Fruit fly (Drosophila melanogaster) ovary, adult (tissue): ENCODE results near the gene CG13038.

Source experiments
- CG17801 ChIP-seq: fragments of 200-800 bp; optimal IDR thresholded peaks from 2 replicates; lab custom pipeline; 2019; ENCODE audit warnings: missing biosample characterization, mild to moderate bottlenecking, missing genetic modification characterization, moderate library complexity; ENCODE audit not compliant: partially characterized antibody

The CG13038 gene

DNA sequence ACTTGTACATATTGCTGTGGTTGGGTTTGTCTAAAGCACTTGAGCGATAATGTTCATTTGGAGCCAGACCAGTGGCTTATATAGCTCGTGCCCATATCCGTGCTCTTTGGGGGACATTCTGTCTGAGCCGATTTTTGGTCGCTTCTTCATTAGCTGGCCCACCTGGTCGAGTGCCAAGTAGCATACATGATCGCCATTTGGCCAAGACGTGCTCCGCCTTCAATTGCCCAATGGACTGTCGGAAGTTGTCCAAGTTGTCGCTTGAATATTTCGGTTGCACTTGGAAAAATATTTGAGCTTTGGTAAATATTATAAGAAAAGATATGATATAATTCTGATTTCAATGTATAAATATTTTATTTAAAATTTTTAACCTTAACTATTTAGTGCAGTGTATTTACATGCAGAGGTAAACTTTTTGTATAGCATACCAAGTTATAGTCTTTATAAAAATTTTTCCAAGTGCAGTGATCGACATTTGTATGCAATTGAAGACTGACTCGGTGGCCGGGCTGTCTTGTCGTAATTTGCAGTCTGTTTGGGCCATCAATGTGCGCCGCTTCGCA, 42.3 kb downstream of the CG13038 start, which contains the start of gene CG13047:
CG13047 (minus strand) TSS at position 51 of the 566 bp plus-strand sequence.
- TF ChIP-seq CG17801 (GFP tag; lab: Kevin White, UChicago): no peak

DNA sequence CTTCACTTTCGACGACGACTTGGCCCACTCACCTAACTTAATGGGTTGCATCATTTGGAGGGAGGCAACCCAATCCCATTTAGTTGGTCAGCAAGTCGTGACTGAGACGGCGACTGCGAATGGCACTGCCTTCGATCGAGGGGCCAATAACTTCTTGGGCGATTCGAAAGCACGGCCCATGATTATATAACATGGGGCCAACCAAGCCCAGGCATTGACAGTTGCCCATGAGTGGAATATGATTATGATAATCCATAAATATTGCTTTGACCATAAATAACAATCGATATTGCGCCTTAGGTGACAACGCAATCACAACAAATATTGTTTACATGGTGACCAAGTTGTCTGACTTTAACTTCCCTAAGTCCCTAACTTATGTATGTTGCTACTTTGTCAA, 43.9 kb downstream of the CG13038 start, which contains the start of gene CG13048:
CG13048 (minus strand) TSS at position 101 of the 400 bp plus-strand sequence.
- no peak for TF ChIP-seq CG17801 (GFP tag; lab: Kevin White, UChicago)

DNA sequence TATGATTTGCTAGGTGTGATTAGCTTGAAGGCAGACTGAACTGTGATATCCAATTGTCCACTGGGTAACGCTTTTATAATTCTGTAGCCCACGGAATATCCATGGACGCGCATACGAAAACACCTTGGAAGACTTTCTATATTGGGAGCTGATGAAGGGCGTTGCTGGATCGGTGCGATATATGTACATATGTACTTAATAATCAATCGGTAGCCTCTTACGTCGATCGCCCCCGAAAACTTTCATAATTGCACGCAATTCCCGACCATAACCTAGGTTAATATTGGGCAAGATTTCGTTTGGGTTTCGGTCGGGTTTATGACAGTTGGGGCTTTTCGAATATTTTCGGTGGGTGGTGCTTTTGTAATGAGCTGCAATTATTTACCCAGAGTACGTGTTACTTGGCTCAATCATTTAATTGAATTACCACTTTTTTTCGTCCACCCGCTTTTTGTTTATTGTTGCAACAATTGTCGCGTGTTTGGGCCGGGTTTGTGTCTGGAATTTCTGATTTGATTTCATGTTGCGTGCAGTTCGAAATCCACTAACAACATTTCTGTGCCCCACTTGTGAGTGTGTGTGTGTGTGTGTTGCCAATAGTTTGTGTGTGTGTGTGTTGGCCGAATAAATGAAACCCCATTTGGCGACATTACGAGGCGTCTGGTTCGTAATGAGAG, 45.7 kb downstream of the CG13038 start, which contains the start of gene CG13049:
CG13049 (minus strand) TSS at position 51 of the 677 bp plus-strand sequence.
- TF ChIP-seq CG17801 (GFP tag; lab: Kevin White, UChicago): no peak

DNA sequence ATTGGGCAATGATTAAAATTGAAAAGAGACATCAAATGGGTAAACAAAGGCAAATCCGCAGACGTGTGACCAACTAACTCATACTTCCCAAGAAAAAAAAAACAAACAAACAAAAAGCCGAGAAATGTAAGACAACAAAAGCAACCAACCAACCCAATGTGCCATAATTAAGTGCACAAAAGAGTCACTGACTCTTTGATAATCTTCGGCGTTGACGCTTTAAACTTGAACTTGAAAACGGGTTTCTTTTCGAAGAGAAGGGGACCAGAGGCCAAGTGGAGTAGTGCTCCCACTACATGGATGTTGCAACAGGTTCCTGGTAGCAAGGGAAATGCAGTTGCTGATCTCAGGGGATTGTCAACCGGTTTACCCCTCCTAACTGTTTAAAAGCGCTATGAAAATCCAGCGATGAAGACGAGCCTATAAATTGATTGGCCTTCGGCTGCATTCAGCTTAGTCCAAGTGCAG, 47.7 kb downstream of the CG13038 start, which contains the start of gene CG13064:
CG13064 (plus strand) TSS at position 418 of the 468 bp plus-strand sequence.
- no peak for TF ChIP-seq CG17801 (GFP tag; lab: Kevin White, UChicago)

DNA sequence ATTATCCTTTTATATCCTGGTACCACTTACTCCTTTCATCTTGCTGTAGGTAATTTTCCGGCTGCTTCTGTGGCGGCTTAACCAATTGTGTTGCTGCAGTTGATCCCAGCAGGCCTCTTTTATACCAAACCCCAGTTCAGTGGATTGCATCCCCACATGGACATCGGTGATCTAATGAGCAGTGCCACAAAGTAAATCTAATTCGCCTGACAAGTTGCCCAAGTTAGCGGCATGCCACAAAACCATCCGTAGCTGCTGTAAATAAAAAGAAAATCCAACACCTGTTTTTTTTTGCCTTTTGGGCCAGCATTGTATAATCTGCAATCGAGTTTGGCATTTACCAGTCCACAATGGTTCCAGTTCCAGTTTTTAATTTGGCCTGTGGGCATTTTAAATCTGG, 48.5 kb downstream of the CG13038 start, which contains the start of gene CG13050:
CG13050 (minus strand) TSS at position 101 of the 400 bp plus-strand sequence.
- TF ChIP-seq CG17801 (GFP tag; lab: Kevin White, UChicago): no peak
